Fruit fly (Drosophila melanogaster) whole organism, embryonic: ENCODE data around the gene dpy.
A peak's percentile ranks its signal among the peaks of the same experiment; 100 is the strongest.

Experiments
- Atf6 ChIP-seq: fragments of 200-800 bp; sonication (Bioruptor generic); IDR thresholded peaks from 2 replicates; pipeline ENCODE4 v1.3.6; 2022; ENCODE audit warnings: missing biosample characterization, missing genetic modification characterization
- Awh ChIP-seq: fragments of 200-800 bp; sonication (Bioruptor generic); IDR thresholded peaks from 2 replicates; pipeline ENCODE4, ENCODE4 v1.3.6; 2022; ENCODE audit warnings: missing biosample characterization, missing genetic modification characterization
- Bgb ChIP-seq: fragments of 200-800 bp; sonication (Bioruptor generic); IDR thresholded peaks from 2 replicates; pipeline ENCODE4 v1.3.6; 2022; ENCODE audit warnings: missing biosample characterization, missing genetic modification characterization; ENCODE audit not compliant: partially characterized antibody
- CG10321 ChIP-seq: fragments of 200-800 bp; sonication (Bioruptor generic); IDR thresholded peaks from 2 replicates; pipeline ENCODE4 v1.3.6; 2022; ENCODE audit warnings: missing biosample characterization, missing genetic modification characterization
- CG10543 ChIP-seq: fragments of 200-800 bp; sonication (Bioruptor generic); optimal IDR thresholded peaks from 3 replicates; lab custom pipeline; 2017; ENCODE audit warnings: missing biosample characterization, mild to moderate bottlenecking, missing genetic modification characterization, moderate library complexity
- CG10959 ChIP-seq: fragments of 200-800 bp; sonication (Bioruptor generic); IDR thresholded peaks from 2 replicates; pipeline ENCODE4 v1.3.6; 2022; ENCODE audit warnings: missing biosample characterization, missing genetic modification characterization
- CG11456 ChIP-seq: fragments of 200-800 bp; sonication (Bioruptor generic); IDR thresholded peaks from 3 replicates; pipeline ENCODE4 v1.3.6; 2022; ENCODE audit warnings: missing biosample characterization, missing genetic modification characterization
- CG12071 ChIP-seq: fragments of 200-800 bp; sonication (Bioruptor generic); optimal IDR thresholded peaks from 3 replicates; lab custom pipeline; 2018; ENCODE audit warnings: missing biosample characterization, mild to moderate bottlenecking, missing genetic modification characterization
- CG12299 ChIP-seq: fragments of 200-800 bp; sonication (Bioruptor generic); optimal IDR thresholded peaks from 2 replicates; lab custom pipeline; 2018; ENCODE audit warnings: missing biosample characterization, mild to moderate bottlenecking, missing genetic modification characterization
- CG14965 ChIP-seq: fragments of 200-800 bp; sonication (Bioruptor generic); optimal IDR thresholded peaks from 2 replicates; lab custom pipeline; 2016; ENCODE audit warnings: missing biosample characterization, missing genetic modification characterization, borderline replicate concordance
- CG15011 ChIP-seq: fragments of 200-800 bp; sonication (Bioruptor generic); optimal IDR thresholded peaks from 3 replicates; lab custom pipeline; 2018; ENCODE audit warnings: missing biosample characterization, mild to moderate bottlenecking, missing genetic modification characterization
- CG30431 ChIP-seq: fragments of 200-800 bp; sonication (Bioruptor generic); optimal IDR thresholded peaks from 2 replicates; lab custom pipeline; 2017; ENCODE audit warnings: missing biosample characterization, missing genetic modification characterization
- CG31441 ChIP-seq: fragments of 200-800 bp; sonication (Bioruptor generic); IDR thresholded peaks from 2 replicates; pipeline ENCODE4 v1.3.6; 2022; ENCODE audit warnings: missing biosample characterization, missing genetic modification characterization
- CG32767 ChIP-seq: fragments of 200-800 bp; sonication (Bioruptor generic); IDR thresholded peaks from 2 replicates; pipeline ENCODE4 v1.3.6; 2022; ENCODE audit warnings: missing biosample characterization, missing genetic modification characterization
- CG33213 ChIP-seq: fragments of 200-800 bp; sonication (Bioruptor generic); optimal IDR thresholded peaks from 3 replicates; lab custom pipeline; 2016; ENCODE audit warnings: missing biosample characterization, missing genetic modification characterization
- CG3847 ChIP-seq: fragments of 200-800 bp; sonication (Bioruptor generic); IDR thresholded peaks from 2 replicates; pipeline ENCODE4 v1.3.6; 2022; ENCODE audit warnings: missing biosample characterization, missing genetic modification characterization
- CG6175 ChIP-seq: fragments of 200-800 bp; sonication (Bioruptor generic); IDR thresholded peaks from 3 replicates; pipeline ENCODE4 v1.3.6; 2022; ENCODE audit warnings: missing biosample characterization, missing genetic modification characterization
- Chrac-16 ChIP-seq: fragments of 200-800 bp; sonication (Bioruptor generic); optimal IDR thresholded peaks from 3 replicates; lab custom pipeline; 2016; ENCODE audit warnings: missing biosample characterization, missing genetic modification characterization
- Eip74EF ChIP-seq, 2 experiments: fragments of 200-800 bp in 1 of 2; fragments of >200 bp in 1 of 2; sonication (Bioruptor generic) in 1 of 2; optimal IDR thresholded peaks; 2 replicates each; lab custom pipeline; 2017 to 2019; ENCODE audit warnings: missing biosample characterization in 2 of 2, missing genetic modification characterization in 2 of 2, mild to moderate bottlenecking in 1 of 2, moderate library complexity in 1 of 2
- Ets97D ChIP-seq: fragments of 200-800 bp; sonication (Bioruptor generic); optimal IDR thresholded peaks from 3 replicates; lab custom pipeline; 2016; ENCODE audit warnings: missing biosample characterization, missing genetic modification characterization
- H2.0 ChIP-seq: fragments of 200-800 bp; sonication (Bioruptor generic); IDR thresholded peaks from 2 replicates; pipeline ENCODE4 v1.3.6; 2022; ENCODE audit warnings: missing biosample characterization, missing genetic modification characterization
- Hr78 ChIP-seq, 2 experiments: fragments of 200-800 bp in 1 of 2; fragments of >200 bp in 1 of 2; sonication (Bioruptor generic) in 1 of 2; optimal IDR thresholded peaks; 2 replicates each; lab custom pipeline; 2017 to 2019; ENCODE audit warnings: missing biosample characterization in 2 of 2, missing genetic modification characterization in 2 of 2, mild to moderate bottlenecking in 1 of 2, moderate library complexity in 1 of 2
- MESR4 ChIP-seq: fragments of 200-800 bp; sonication (Bioruptor generic); optimal IDR thresholded peaks from 2 replicates; lab custom pipeline; 2018; ENCODE audit warnings: missing biosample characterization, mild to moderate bottlenecking, missing genetic modification characterization, moderate library complexity
- NC2β ChIP-seq: fragments of 200-800 bp; sonication (Bioruptor generic); optimal IDR thresholded peaks from 2 replicates; lab custom pipeline; 2016; ENCODE audit warnings: missing biosample characterization, missing genetic modification characterization
- NK7.1 ChIP-seq: fragments of 200-800 bp; sonication (Bioruptor generic); optimal IDR thresholded peaks from 3 replicates; lab custom pipeline; 2016; ENCODE audit warnings: missing biosample characterization, missing genetic modification characterization
- Nf-YC ChIP-seq: fragments of 200-800 bp; optimal IDR thresholded peaks from 3 replicates; lab custom pipeline; 2019; ENCODE audit warnings: missing biosample characterization, mild to moderate bottlenecking, missing genetic modification characterization, moderate library complexity
- al ChIP-seq: fragments of 200-800 bp; sonication (Bioruptor generic); IDR thresholded peaks from 2 replicates; pipeline ENCODE4 v1.3.6; 2022; ENCODE audit warnings: missing biosample characterization, missing genetic modification characterization
- ara ChIP-seq: fragments of 200-800 bp; sonication (Bioruptor generic); IDR thresholded peaks from 2 replicates; pipeline ENCODE4 v1.3.6; 2022; ENCODE audit warnings: missing biosample characterization, missing genetic modification characterization
- bsh ChIP-seq, 2 experiments: fragments of 200-800 bp; sonication (Bioruptor generic); optimal IDR thresholded peaks; 2 replicates each; lab custom pipeline; 2017 to 2018; ENCODE audit warnings: mild to moderate bottlenecking in 2 of 2, missing biosample characterization in 2 of 2, missing genetic modification characterization in 2 of 2, moderate library complexity in 1 of 2
- caup ChIP-seq: fragments of 200-800 bp; sonication (Bioruptor generic); optimal IDR thresholded peaks from 3 replicates; lab custom pipeline; 2017; ENCODE audit warnings: missing biosample characterization, mild to moderate bottlenecking, missing genetic modification characterization, moderate library complexity; ENCODE audit not compliant: severe bottlenecking
- chm ChIP-seq: fragments of 200-800 bp; sonication (Bioruptor generic); IDR thresholded peaks from 2 replicates; pipeline ENCODE4 v1.3.6; 2022; ENCODE audit warnings: missing biosample characterization, missing genetic modification characterization
- ci ChIP-seq: fragments of 200-800 bp; sonication (Bioruptor generic); IDR thresholded peaks from 3 replicates; pipeline ENCODE4 v1.3.6; 2022; ENCODE audit warnings: missing biosample characterization, missing genetic modification characterization
- dati ChIP-seq: fragments of 200-800 bp; sonication (Bioruptor generic); IDR thresholded peaks from 2 replicates; pipeline ENCODE4 v1.3.6; 2022; ENCODE audit warnings: missing biosample characterization, missing genetic modification characterization
- disco-r ChIP-seq: fragments of 200-800 bp; sonication (Bioruptor generic); optimal IDR thresholded peaks from 2 replicates; lab custom pipeline; 2016; ENCODE audit warnings: missing biosample characterization, missing genetic modification characterization
- ems ChIP-seq: fragments of 200-800 bp; sonication (Bioruptor generic); optimal IDR thresholded peaks from 3 replicates; lab custom pipeline; 2016; ENCODE audit warnings: missing biosample characterization, missing genetic modification characterization
- fu2 ChIP-seq: fragments of 200-800 bp; sonication (Bioruptor generic); optimal IDR thresholded peaks from 2 replicates; lab custom pipeline; 2016; ENCODE audit warnings: missing biosample characterization, missing genetic modification characterization
- gsb ChIP-seq: fragments of 200-800 bp; sonication (Bioruptor generic); IDR thresholded peaks from 2 replicates; pipeline ENCODE4 v1.3.6; 2022; ENCODE audit warnings: missing biosample characterization, missing genetic modification characterization
- gt ChIP-seq: fragments of 200-800 bp; sonication (Bioruptor generic); IDR thresholded peaks from 2 replicates; pipeline ENCODE4 v1.3.6; 2022; ENCODE audit warnings: missing biosample characterization, missing genetic modification characterization
- lbe ChIP-seq: fragments of 200-800 bp; sonication (Bioruptor generic); optimal IDR thresholded peaks from 2 replicates; lab custom pipeline; 2016; ENCODE audit warnings: missing biosample characterization, mild to moderate bottlenecking, missing genetic modification characterization
- oc ChIP-seq: fragments of 200-800 bp; sonication (Bioruptor generic); optimal IDR thresholded peaks from 2 replicates; lab custom pipeline; 2018; ENCODE audit warnings: missing biosample characterization, mild to moderate bottlenecking, missing genetic modification characterization, moderate library complexity
- onecut ChIP-seq: fragments of 200-800 bp; sonication (Bioruptor generic); IDR thresholded peaks from 2 replicates; pipeline ENCODE4 v1.3.6; 2022; ENCODE audit warnings: missing biosample characterization, missing genetic modification characterization
- repo ChIP-seq: fragments of 200-800 bp; sonication (Bioruptor generic); optimal IDR thresholded peaks from 2 replicates; lab custom pipeline; 2016; ENCODE audit warnings: missing biosample characterization, missing genetic modification characterization
- sens ChIP-seq: fragments of 200-800 bp; sonication (Bioruptor generic); peaks from one replicate; lab custom pipeline; 2016; ENCODE audit warnings: missing biosample characterization, missing genetic modification characterization
- sens-2 ChIP-seq: fragments of 200-800 bp; sonication (Bioruptor generic); IDR thresholded peaks from 2 replicates; pipeline ENCODE4 v1.3.6; 2022; ENCODE audit warnings: missing biosample characterization, missing genetic modification characterization
- sim ChIP-seq: fragments of 200-800 bp; sonication (Bioruptor generic); IDR thresholded peaks from 2 replicates; pipeline ENCODE4 v1.3.6; 2022; ENCODE audit warnings: missing biosample characterization, missing genetic modification characterization
- sisA ChIP-seq: fragments of 200-800 bp; sonication (Bioruptor generic); IDR thresholded peaks from 2 replicates; pipeline ENCODE4 v1.3.6; 2022; ENCODE audit warnings: missing biosample characterization, missing genetic modification characterization
- tin ChIP-seq: fragments of 200-800 bp; sonication (Bioruptor generic); optimal IDR thresholded peaks from 3 replicates; lab custom pipeline; 2016; ENCODE audit warnings: missing biosample characterization, missing genetic modification characterization
- tll ChIP-seq, 2 experiments: fragments of 200-800 bp in 1 of 2; fragments of >200 bp in 1 of 2; sonication (Bioruptor generic) in 1 of 2; optimal IDR thresholded peaks; 2 replicates each; lab custom pipeline; 2017 to 2019; ENCODE audit warnings: missing biosample characterization in 2 of 2, missing genetic modification characterization in 2 of 2, mild to moderate bottlenecking in 1 of 2, moderate library complexity in 1 of 2
- trem ChIP-seq: fragments of 200-800 bp; optimal IDR thresholded peaks from 3 replicates; lab custom pipeline; 2019; ENCODE audit warnings: missing biosample characterization, mild to moderate bottlenecking, missing genetic modification characterization, moderate library complexity
- wor ChIP-seq: fragments of 200-800 bp; sonication (Bioruptor generic); IDR thresholded peaks from 2 replicates; pipeline ENCODE4 v1.3.6; 2022; ENCODE audit warnings: missing biosample characterization, missing genetic modification characterization
- zfh2 ChIP-seq: fragments of 200-800 bp; sonication (Bioruptor generic); optimal IDR thresholded peaks from 2 replicates; lab custom pipeline; 2016; ENCODE audit warnings: missing biosample characterization, missing genetic modification characterization

dpy gene

DNA sequence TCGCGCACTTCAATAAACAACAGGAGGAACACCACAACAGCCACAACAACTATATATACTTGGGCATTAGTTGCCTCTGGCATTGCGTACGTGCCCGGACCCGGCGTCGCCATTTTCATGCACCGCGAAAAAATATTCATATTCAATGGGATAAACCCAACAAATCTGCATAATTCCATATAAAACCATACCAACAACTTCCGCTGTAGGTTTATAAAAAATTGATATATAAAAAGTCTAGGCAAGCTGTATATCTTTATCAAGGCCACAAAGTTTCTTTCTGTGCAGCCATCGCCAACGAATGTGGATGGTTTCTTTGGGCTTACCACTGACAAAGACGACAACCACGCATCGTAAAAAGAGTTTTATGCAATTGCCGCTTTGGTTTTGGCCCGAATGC lies 30.8 kb downstream of the dpy start:
- TF ChIP-seq sim (GFP tag; lab: Robert Waterston, UW), result peak; percentile 56; the same call in 1 of the 2 replicates
- peak; percentile 33; the same call in 1 of the 2 replicates for TF ChIP-seq Atf6
- peak; percentile 29 for TF ChIP-seq caup (GFP tag; lab: Kevin White, UChicago)
- peak; percentile 28 for TF ChIP-seq NK7.1 (GFP tag; lab: Kevin White, UChicago)
- TF ChIP-seq sisA (GFP tag; lab: Robert Waterston, UW), result peak; percentile 80
- no peak for TF ChIP-seq gsb
- TF ChIP-seq CG32767, result peak; percentile 58
- TF ChIP-seq MESR4 (GFP tag; lab: Kevin White, UChicago), result no peak
- TF ChIP-seq repo (GFP tag; lab: Kevin White, UChicago), result no peak
- peak; percentile 65 for TF ChIP-seq onecut (GFP tag; lab: Robert Waterston, UW)
- peak; percentile 82 for TF ChIP-seq CG31441
- peak; percentile 61 for TF ChIP-seq ems (GFP tag; lab: Kevin White, UChicago)
- TF ChIP-seq Chrac-16, result peak; percentile 52
- TF ChIP-seq al (GFP tag; lab: Robert Waterston, UW), result peak; percentile 31; the same call in 1 of the 2 replicates
- TF ChIP-seq tll (GFP tag; optimal IDR thresholded peaks at IDR 0.05; lab: Kevin White, UChicago), result no peak
- peak; percentile 94 for TF ChIP-seq sens (GFP tag; lab: Kevin White, UChicago)
- TF ChIP-seq lbe (GFP tag; lab: Kevin White, UChicago), result peak; percentile 45
- no peak for TF ChIP-seq CG14965 (GFP tag; lab: Kevin White, UChicago)
- no peak for TF ChIP-seq Nf-YC (tag; lab: Kevin White, UChicago)
- TF ChIP-seq Hr78 (GFP tag; optimal IDR thresholded peaks at IDR 0.05; lab: Kevin White, UChicago), result peak in 1 of 2 experiments; percentile 3
- TF ChIP-seq Ets97D (GFP tag; lab: Kevin White, UChicago), result no peak
- TF ChIP-seq CG6175 (GFP tag; lab: Robert Waterston, UW), result no peak
- peak; percentile 1 for TF ChIP-seq disco-r (GFP tag; lab: Kevin White, UChicago)
- peak; percentile 87 for TF ChIP-seq ara (GFP tag; lab: Robert Waterston, UW)
- peak; percentile 82 to 88 for TF ChIP-seq bsh (GFP tag; optimal IDR thresholded peaks at IDR 0.05; lab: Kevin White, UChicago)
- peak; percentile 61; the same call in 1 of the 2 replicates for TF ChIP-seq gt (GFP tag; lab: Robert Waterston, UW)
- TF ChIP-seq CG10543, result no peak
- peak; percentile 88 for TF ChIP-seq ci (GFP tag; lab: Robert Waterston, UW)
- TF ChIP-seq CG3847 (GFP tag; lab: Robert Waterston, UW), result peak; percentile 45; the same call in 1 of the 2 replicates
- TF ChIP-seq CG10321 (GFP tag; lab: Robert Waterston, UW), result no peak
- TF ChIP-seq oc (tag; lab: Kevin White, UChicago), result peak; percentile 67
- peak; percentile 70; the same call in 1 of the 2 replicates for TF ChIP-seq CG10959 (GFP tag; lab: Robert Waterston, UW)
- peak; percentile 49 for TF ChIP-seq NC2β
- peak; percentile 48 for TF ChIP-seq trem (tag; lab: Kevin White, UChicago)
- peak; percentile 62 for TF ChIP-seq H2.0 (GFP tag; lab: Robert Waterston, UW)
- TF ChIP-seq tin (GFP tag; lab: Kevin White, UChicago), result peak; percentile 74
- peak; percentile 82 for TF ChIP-seq Awh (GFP tag; lab: Robert Waterston, UW)
- no peak for TF ChIP-seq Bgb (GFP tag; lab: Robert Waterston, UW)
- TF ChIP-seq wor (GFP tag; lab: Robert Waterston, UW), result peak; percentile 69
- no peak for TF ChIP-seq CG15011 (GFP tag; lab: Kevin White, UChicago)
- TF ChIP-seq CG12071 (GFP tag; lab: Kevin White, UChicago), result peak; percentile 76
- TF ChIP-seq sens-2 (GFP tag; lab: Robert Waterston, UW), result peak; percentile 54
- TF ChIP-seq CG30431 (GFP tag; lab: Kevin White, UChicago), result peak; percentile 59
- peak in 1 of 2 experiments; percentile 70 for TF ChIP-seq Eip74EF (GFP tag; optimal IDR thresholded peaks at IDR 0.05; lab: Kevin White, UChicago)
- no peak for TF ChIP-seq zfh2 (GFP tag; lab: Kevin White, UChicago)
- TF ChIP-seq CG12299 (tag; lab: Kevin White, UChicago), result no peak
- TF ChIP-seq CG33213 (GFP tag; lab: Kevin White, UChicago), result peak; percentile 49
- TF ChIP-seq chm (GFP tag; lab: Robert Waterston, UW), result no peak
- TF ChIP-seq fu2, result no peak
- TF ChIP-seq dati (GFP tag; lab: Robert Waterston, UW), result no peak
- 0 out of 3 replicates have a peak, but pooled peaks have one; percentile 45 for TF ChIP-seq CG11456
